Worm (Caenorhabditis elegans) whole organism, L3 larva: ENCODE results near the gene C01G12.3.

Experiments
- ceh-9 ChIP-seq: sonication (generic microtip); optimal IDR thresholded peaks from 2 replicates; lab custom pipeline; 2018; ENCODE audit warnings: missing biosample characterization, missing genetic modification characterization
- daf-12 ChIP-seq: fragments of 150-350 bp; optimal IDR thresholded peaks from 2 replicates; lab custom pipeline; 2014; ENCODE audit warnings: missing biosample characterization, missing genetic modification reagents, missing genetic modification characterization
- egl-27 ChIP-seq: sonication (generic microtip); optimal IDR thresholded peaks from 4 replicates; lab custom pipeline; 2017; ENCODE audit warnings: missing biosample characterization, missing genetic modification reagents, missing genetic modification characterization
- egl-5 ChIP-seq: fragments of 150-350 bp; optimal IDR thresholded peaks from 2 replicates; lab custom pipeline; 2017; ENCODE audit warnings: missing biosample characterization, missing genetic modification reagents, missing genetic modification characterization, inconsistent platforms
- elt-2 ChIP-seq: sonication (generic microtip); optimal IDR thresholded peaks from 2 replicates; lab custom pipeline; 2016; ENCODE audit warnings: missing genetic modification reagents, mild to moderate bottlenecking, missing genetic modification characterization, missing compliant biosample characterization
- fkh-10 ChIP-seq: sonication (generic microtip); optimal IDR thresholded peaks from 2 replicates; lab custom pipeline; 2017; ENCODE audit warnings: missing biosample characterization, missing genetic modification reagents, missing genetic modification characterization
- fos-1 ChIP-seq: fragments of 150-350 bp; optimal IDR thresholded peaks from 2 replicates; lab custom pipeline; 2014; ENCODE audit warnings: missing biosample characterization, missing genetic modification characterization
- hmg-11 ChIP-seq: sonication (generic microtip); optimal IDR thresholded peaks from 2 replicates; lab custom pipeline; 2016; ENCODE audit warnings: missing genetic modification characterization, missing compliant biosample characterization
- jun-1 ChIP-seq: fragments of 150-350 bp; optimal IDR thresholded peaks from 2 replicates; lab custom pipeline; 2014; ENCODE audit warnings: missing biosample characterization, missing genetic modification reagents, missing genetic modification characterization
- lsy-12 ChIP-seq: sonication (generic microtip); optimal IDR thresholded peaks from 2 replicates; lab custom pipeline; 2016; ENCODE audit warnings: mild to moderate bottlenecking, missing genetic modification characterization, missing compliant biosample characterization
- nfya-1 ChIP-seq: sonication (generic microtip); optimal IDR thresholded peaks from 2 replicates; lab custom pipeline; 2017; ENCODE audit warnings: missing genetic modification characterization, mild to moderate bottlenecking, missing compliant biosample characterization, antibody characterized with exemption, moderate library complexity; ENCODE audit not compliant: insufficient read depth
- nhr-12 ChIP-seq: fragments of 150-350 bp; optimal IDR thresholded peaks from 2 replicates; lab custom pipeline; 2014; ENCODE audit warnings: missing biosample characterization, missing genetic modification characterization
- nhr-28 ChIP-seq: fragments of 150-350 bp; optimal IDR thresholded peaks from 2 replicates; lab custom pipeline; 2014; ENCODE audit warnings: missing biosample characterization, missing genetic modification characterization
- nhr-67 ChIP-seq: fragments of 150-350 bp; optimal IDR thresholded peaks from 2 replicates; lab custom pipeline; 2014; ENCODE audit warnings: missing biosample characterization, missing genetic modification characterization
- nhr-76 ChIP-seq: fragments of 150-350 bp; sonication (generic microtip); optimal IDR thresholded peaks from 5 replicates; lab custom pipeline; 2014; ENCODE audit warnings: missing biosample characterization, missing genetic modification characterization
- pqm-1 ChIP-seq: fragments of 150-350 bp; optimal IDR thresholded peaks from 2 replicates; lab custom pipeline; 2017; ENCODE audit warnings: missing biosample characterization, missing genetic modification characterization, inconsistent platforms
- skn-1 ChIP-seq: fragments of 150-350 bp; optimal IDR thresholded peaks from 2 replicates; lab custom pipeline; 2014; ENCODE audit warnings: missing biosample characterization, missing genetic modification characterization
- snpc-4 ChIP-seq: fragments of 150-350 bp; optimal IDR thresholded peaks from 2 replicates; lab custom pipeline; 2014; ENCODE audit warnings: missing biosample characterization, missing genetic modification characterization
- zag-1 ChIP-seq: fragments of 150-350 bp; optimal IDR thresholded peaks from 2 replicates; lab custom pipeline; 2014; ENCODE audit warnings: missing biosample characterization, missing genetic modification characterization
- ztf-11 ChIP-seq: fragments of 150-350 bp; optimal IDR thresholded peaks from 2 replicates; lab custom pipeline; 2014; ENCODE audit warnings: missing biosample characterization, missing genetic modification characterization
- ztf-4 ChIP-seq: fragments of 150-350 bp; optimal IDR thresholded peaks from 2 replicates; lab custom pipeline; 2014; ENCODE audit warnings: missing biosample characterization, missing genetic modification characterization

C01G12.3 gene

DNA sequence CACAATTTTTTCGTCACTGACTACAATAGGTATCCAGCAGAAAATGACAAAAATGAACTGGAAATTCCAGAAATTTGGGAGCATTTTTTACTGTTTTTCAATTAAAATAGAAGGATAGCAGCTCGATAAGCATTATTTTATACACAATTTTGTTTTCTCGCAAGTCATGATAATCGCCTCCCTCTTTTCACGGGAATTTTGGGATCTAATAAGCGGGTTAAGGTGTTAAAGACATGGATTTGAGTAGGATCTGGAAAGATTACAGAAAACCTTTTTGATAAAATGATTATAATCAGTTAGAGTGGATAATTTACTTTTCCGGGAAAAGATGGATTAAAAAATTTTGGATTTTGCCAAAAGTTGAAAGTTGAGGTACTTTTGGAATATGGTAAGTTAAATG lies 33.4 kb downstream of the C01G12.3 start, which contains the start of gene gcy-29:
Gene gcy-29, minus strand, starts transcription at position 101 of the 400 bp plus-strand sequence.
- TF ChIP-seq egl-27 (tag; lab: Kevin White, UChicago) (no peak), nhr-12 (no peak), zag-1 (no peak)
- TF ChIP-seq, all 47 proteins: peak for 0

DNA sequence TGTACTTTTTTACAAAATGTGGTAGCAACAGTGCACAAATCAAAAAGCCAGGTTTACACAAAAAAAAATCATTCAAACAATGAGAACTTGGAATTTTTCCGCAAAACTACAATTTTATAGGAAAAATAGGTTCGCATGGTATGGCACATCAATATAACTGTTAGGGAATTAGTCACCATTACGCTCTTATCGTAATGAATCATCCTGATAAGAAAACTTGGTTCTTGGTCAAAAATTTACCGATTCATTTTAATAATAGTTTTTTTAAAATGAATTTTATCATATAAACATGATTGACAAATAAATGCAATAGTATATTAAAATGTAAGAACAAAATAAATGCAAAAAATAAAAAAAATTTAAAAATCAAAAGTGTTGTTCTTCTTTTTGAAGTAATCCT lies 41.6 kb downstream of the C01G12.3 start:
- TF ChIP-seq ceh-9 (tag; lab: Kevin White, UChicago), result no peak
- TF ChIP-seq pqm-1 (tag; lab: Kevin White, UChicago), result peak; percentile 66
- TF ChIP-seq elt-2 (tag; lab: Kevin White, UChicago), result peak; percentile 59
- TF ChIP-seq, all 47 proteins: peak for 2

DNA sequence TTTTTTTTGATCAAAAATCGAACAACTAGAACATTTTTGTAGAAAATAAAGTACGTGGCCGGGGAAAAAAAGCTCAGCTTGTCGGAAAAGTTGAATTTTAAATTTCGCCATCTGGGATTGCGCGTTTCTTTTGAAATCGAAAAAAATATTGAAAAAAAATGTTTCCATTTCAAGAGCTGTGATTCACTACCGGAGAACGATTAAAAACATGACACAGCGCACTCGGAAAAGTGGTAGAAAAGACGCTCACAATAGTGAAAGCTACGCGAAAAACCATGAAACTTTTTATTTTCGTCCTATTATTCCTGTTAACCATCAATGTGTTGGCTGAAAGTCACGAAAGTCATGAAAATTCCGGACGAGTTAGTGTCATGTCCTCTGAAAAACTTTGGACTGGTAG lies 44.4 kb downstream of the C01G12.3 start, which contains the start of the genes clec-147 and C04H5.7:
Gene clec-147, minus strand, starts transcription at position 101 of the 400 bp plus-strand sequence.
Gene C04H5.7, plus strand, starts transcription at position 219 of the 400 bp plus-strand sequence.
- TF ChIP-seq nhr-76 (tag; lab: Kevin White, UChicago) (no peak), ztf-11 (no peak), lsy-12 (tag; lab: Kevin White, UChicago) (no peak), hmg-11 (tag; lab: Kevin White, UChicago) (no peak), zag-1 (no peak), ceh-9 (tag; lab: Kevin White, UChicago) (no peak), fkh-10 (GFP tag; lab: Kevin White, UChicago) (no peak), pqm-1 (tag; lab: Kevin White, UChicago) (no peak), jun-1 (tag; lab: Kevin White, UChicago) (no peak), nhr-28 (no peak), nfya-1 (tag; lab: Kevin White, UChicago) (no peak), daf-12 (tag; lab: Kevin White, UChicago) (no peak), nhr-67 (no peak), skn-1 (tag; lab: Kevin White, UChicago) (no peak), snpc-4 (no peak), ztf-4 (tag; lab: Kevin White, UChicago) (no peak)
- TF ChIP-seq, all 47 proteins: peak for 0

DNA sequence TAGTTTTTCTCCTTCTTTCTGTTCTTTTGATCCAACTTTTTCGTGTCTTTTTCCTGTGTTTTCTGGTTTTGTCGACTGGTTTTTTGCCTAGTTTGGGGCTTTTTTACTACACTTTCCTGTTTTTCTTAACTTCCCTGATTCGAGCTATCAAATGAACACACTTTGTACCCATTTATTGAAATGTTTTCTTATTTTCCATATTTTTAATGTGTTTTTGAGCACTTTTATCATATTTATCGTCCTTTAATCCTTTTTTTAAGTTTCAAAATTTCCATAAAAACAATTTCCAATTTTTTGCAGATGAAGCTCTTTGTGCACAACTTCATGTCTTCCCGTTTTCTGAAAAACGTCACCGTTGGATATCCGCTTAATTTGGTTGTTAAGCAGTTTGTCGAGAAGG lies 48.1 kb downstream of the C01G12.3 start, which contains the start of gene C04H5.1:
Gene C04H5.1, plus strand, starts transcription at position 301 of the 400 bp plus-strand sequence.
- no peak for TF ChIP-seq fos-1
- no peak for TF ChIP-seq nhr-76 (tag; lab: Kevin White, UChicago)
- no peak for TF ChIP-seq egl-5 (tag; lab: Kevin White, UChicago)
